Fruit fly (Drosophila melanogaster) whole organism, embryonic: Measurements from ENCODE around the gene Hs6st.
A peak's percentile ranks its signal among the peaks of the same experiment; 100 is the strongest.

Experiments used
- Adf1 ChIP-seq: fragments of 200-800 bp; sonication (Bioruptor generic); IDR thresholded peaks from 2 replicates; pipeline ENCODE4 v1.3.6; 2022; ENCODE audit warnings: missing biosample characterization, missing genetic modification characterization
- BtbVII ChIP-seq: fragments of 200-800 bp; sonication (Bioruptor generic); optimal IDR thresholded peaks from 3 replicates; lab custom pipeline; 2017; ENCODE audit warnings: missing biosample characterization, mild to moderate bottlenecking, missing genetic modification characterization
- CG11456 ChIP-seq: fragments of 200-800 bp; sonication (Bioruptor generic); IDR thresholded peaks from 3 replicates; pipeline ENCODE4 v1.3.6; 2022; ENCODE audit warnings: missing biosample characterization, missing genetic modification characterization
- CG13296 ChIP-seq: fragments of 200-800 bp; sonication (Bioruptor generic); optimal IDR thresholded peaks from 3 replicates; lab custom pipeline; 2018; ENCODE audit warnings: missing biosample characterization, mild to moderate bottlenecking, missing genetic modification characterization
- CG14965 ChIP-seq: fragments of 200-800 bp; sonication (Bioruptor generic); optimal IDR thresholded peaks from 2 replicates; lab custom pipeline; 2016; ENCODE audit warnings: missing biosample characterization, missing genetic modification characterization, borderline replicate concordance
- CG15514 ChIP-seq: fragments of 200-800 bp; sonication (Bioruptor generic); optimal IDR thresholded peaks from 3 replicates; lab custom pipeline; 2017; ENCODE audit warnings: missing biosample characterization, missing genetic modification characterization, mild to moderate bottlenecking, moderate library complexity, missing genetic modification reagents
- CG1603 ChIP-seq: fragments of 200-800 bp; sonication (Bioruptor generic); optimal IDR thresholded peaks from 2 replicates; lab custom pipeline; 2019; ENCODE audit warnings: missing biosample characterization, mild to moderate bottlenecking, missing genetic modification characterization, moderate library complexity
- CG1832 ChIP-seq: fragments of 200-800 bp; sonication (Bioruptor generic); optimal IDR thresholded peaks from 2 replicates; lab custom pipeline; 2017; ENCODE audit warnings: missing biosample characterization, mild to moderate bottlenecking, missing genetic modification characterization, inconsistent platforms
- CG2129 ChIP-seq: fragments of 200-800 bp; sonication (Bioruptor generic); IDR thresholded peaks from 2 replicates; pipeline ENCODE4 v1.3.6; 2022; ENCODE audit warnings: missing biosample characterization, missing genetic modification characterization; ENCODE audit not compliant: partially characterized antibody
- CG3065 ChIP-seq: fragments of 200-800 bp; sonication (Bioruptor generic); optimal IDR thresholded peaks from 2 replicates; lab custom pipeline; 2016; ENCODE audit warnings: missing biosample characterization, missing genetic modification characterization
- CG31365 ChIP-seq: fragments of 200-800 bp; sonication (Bioruptor generic); optimal IDR thresholded peaks from 2 replicates; lab custom pipeline; 2018; ENCODE audit warnings: missing biosample characterization, mild to moderate bottlenecking, missing genetic modification characterization
- CG33557 ChIP-seq: fragments of 200-800 bp; sonication (Bioruptor generic); optimal IDR thresholded peaks from 2 replicates; lab custom pipeline; 2019; ENCODE audit warnings: missing biosample characterization, mild to moderate bottlenecking, missing genetic modification characterization, moderate library complexity
- CG3726 ChIP-seq: fragments of 200-800 bp; sonication (Bioruptor generic); IDR thresholded peaks from 3 replicates; pipeline ENCODE4, ENCODE4 v1.3.6; 2022; ENCODE audit warnings: missing biosample characterization, missing genetic modification characterization
- CG5245 ChIP-seq: fragments of 200-800 bp; sonication (Bioruptor generic); optimal IDR thresholded peaks from 3 replicates; lab custom pipeline; 2016; ENCODE audit warnings: missing biosample characterization, missing genetic modification characterization
- CG7357 ChIP-seq: fragments of 200-800 bp; sonication (Bioruptor generic); IDR thresholded peaks from 3 replicates; pipeline ENCODE4 v1.3.6; 2022; ENCODE audit warnings: missing biosample characterization, missing genetic modification characterization
- CG7745 ChIP-seq: fragments of 200-800 bp; sonication (Bioruptor generic); optimal IDR thresholded peaks from 2 replicates; lab custom pipeline; 2018; ENCODE audit warnings: missing biosample characterization, mild to moderate bottlenecking, missing genetic modification characterization, moderate library complexity
- CG8388 ChIP-seq: fragments of 200-800 bp; sonication (Bioruptor generic); optimal IDR thresholded peaks from 2 replicates; lab custom pipeline; 2019; ENCODE audit warnings: missing biosample characterization, mild to moderate bottlenecking, missing genetic modification characterization, moderate library complexity
- CG8478 ChIP-seq: fragments of >200 bp; optimal IDR thresholded peaks from 2 replicates; lab custom pipeline; 2018
- CG8924 ChIP-seq: fragments of 200-800 bp; optimal IDR thresholded peaks from 3 replicates; lab custom pipeline; 2019; ENCODE audit warnings: missing biosample characterization, mild to moderate bottlenecking, missing genetic modification characterization, moderate library complexity
- Camta ChIP-seq: fragments of 200-800 bp; sonication (Bioruptor generic); optimal IDR thresholded peaks from 2 replicates; lab custom pipeline; 2016; ENCODE audit warnings: missing biosample characterization, missing genetic modification characterization
- Deaf1 ChIP-seq: fragments of 200-800 bp; optimal IDR thresholded peaks from 3 replicates; lab custom pipeline; 2019; ENCODE audit warnings: missing biosample characterization, mild to moderate bottlenecking, missing genetic modification characterization, moderate library complexity
- Dll ChIP-seq: fragments of 200-800 bp; sonication (Bioruptor generic); IDR thresholded peaks from 4 replicates; pipeline ENCODE4 v1.3.6; 2022; ENCODE audit warnings: missing biosample characterization, missing genetic modification characterization; ENCODE audit not compliant: partially characterized antibody
- Dp ChIP-seq: fragments of 200-800 bp; sonication (Bioruptor generic); optimal IDR thresholded peaks from 2 replicates; lab custom pipeline; 2018; ENCODE audit warnings: missing biosample characterization, mild to moderate bottlenecking, missing genetic modification characterization, moderate library complexity
- HLHmδ ChIP-seq: fragments of 200-800 bp; sonication (Bioruptor generic); optimal IDR thresholded peaks from 2 replicates; lab custom pipeline; 2018; ENCODE audit warnings: missing biosample characterization, mild to moderate bottlenecking, missing genetic modification characterization, moderate library complexity
- MBD-R2 ChIP-seq: fragments of 200-800 bp; sonication (Bioruptor generic); IDR thresholded peaks from 2 replicates; pipeline ENCODE4 v1.3.6; 2022; ENCODE audit warnings: missing biosample characterization, missing genetic modification characterization
- Med ChIP-seq: fragments of 200-800 bp; sonication (Bioruptor generic); peaks from one replicate; lab custom pipeline; 2016; ENCODE audit warnings: missing biosample characterization, missing genetic modification characterization, mild to moderate bottlenecking, inconsistent platforms, moderate library complexity
- Nf-YA ChIP-seq: fragments of 200-800 bp; sonication (Bioruptor generic); IDR thresholded peaks from 2 replicates; pipeline ENCODE4 v1.3.6; 2022; ENCODE audit warnings: missing biosample characterization, missing genetic modification characterization
- Nf-YB ChIP-seq: fragments of 200-800 bp; sonication (Bioruptor generic); optimal IDR thresholded peaks from 3 replicates; lab custom pipeline; 2019; ENCODE audit warnings: missing biosample characterization, mild to moderate bottlenecking, missing genetic modification characterization, moderate library complexity
- Oli ChIP-seq: fragments of 200-800 bp; sonication (Bioruptor generic); optimal IDR thresholded peaks from 2 replicates; lab custom pipeline; 2018; ENCODE audit warnings: missing biosample characterization, mild to moderate bottlenecking, missing genetic modification characterization, moderate library complexity
- Optix ChIP-seq: fragments of 200-800 bp; sonication (Bioruptor generic); IDR thresholded peaks from 3 replicates; pipeline ENCODE4 v1.3.6; 2022; ENCODE audit warnings: missing biosample characterization, missing genetic modification characterization
- Pdp1 ChIP-seq, 2 experiments: fragments of 200-800 bp; sonication (Bioruptor generic); optimal IDR thresholded peaks; 3 replicates each; lab custom pipeline; 2016; ENCODE audit warnings: missing biosample characterization in 2 of 2, missing genetic modification characterization in 2 of 2, mild to moderate bottlenecking in 1 of 2, moderate library complexity in 1 of 2
- Ssrp ChIP-seq: fragments of 200-800 bp; sonication (Bioruptor generic); optimal IDR thresholded peaks from 2 replicates; lab custom pipeline; 2018; ENCODE audit warnings: missing biosample characterization, mild to moderate bottlenecking, missing genetic modification characterization, moderate library complexity
- TFAM ChIP-seq: fragments of 200-800 bp; sonication (Bioruptor generic); optimal IDR thresholded peaks from 2 replicates; lab custom pipeline; 2017; ENCODE audit warnings: missing biosample characterization, missing genetic modification characterization, inconsistent platforms
- YL-1 ChIP-seq: fragments of 200-800 bp; sonication (Bioruptor generic); optimal IDR thresholded peaks from 3 replicates; lab custom pipeline; 2017; ENCODE audit warnings: missing biosample characterization, mild to moderate bottlenecking, missing genetic modification characterization
- cato ChIP-seq: fragments of 200-800 bp; sonication (Bioruptor generic); optimal IDR thresholded peaks from 2 replicates; lab custom pipeline; 2016; ENCODE audit warnings: missing biosample characterization, missing genetic modification characterization, borderline replicate concordance
- ewg ChIP-seq: fragments of 200-800 bp; sonication (Bioruptor generic); optimal IDR thresholded peaks from 3 replicates; lab custom pipeline; 2017; ENCODE audit warnings: mild to moderate bottlenecking, missing biosample characterization, missing genetic modification reagents, missing genetic modification characterization
- fd102C ChIP-seq: fragments of 200-800 bp; sonication (Bioruptor generic); optimal IDR thresholded peaks from 2 replicates; lab custom pipeline; 2018; ENCODE audit warnings: missing biosample characterization, mild to moderate bottlenecking, missing genetic modification characterization, moderate library complexity
- her ChIP-seq: fragments of 200-800 bp; sonication (Bioruptor generic); optimal IDR thresholded peaks from 2 replicates; lab custom pipeline; 2016; ENCODE audit warnings: missing biosample characterization, missing genetic modification characterization
- hkb ChIP-seq, 2 experiments: fragments of 200-800 bp in 1 of 2; fragments of >200 bp in 1 of 2; sonication (Bioruptor generic) in 1 of 2; IDR thresholded peaks in 1 of 2; optimal IDR thresholded peaks in 1 of 2; 2 replicates each; pipeline versions ENCODE4 v1.3.6 to Lab custom; 2017 to 2022; ENCODE audit warnings: missing biosample characterization in 1 of 2, missing genetic modification characterization in 1 of 2
- jing ChIP-seq: fragments of 200-800 bp; sonication (Bioruptor generic); optimal IDR thresholded peaks from 2 replicates; lab custom pipeline; 2018; ENCODE audit warnings: missing biosample characterization, mild to moderate bottlenecking, missing genetic modification characterization
- pb ChIP-seq: fragments of 200-800 bp; sonication (Bioruptor generic); optimal IDR thresholded peaks from 3 replicates; lab custom pipeline; 2016; ENCODE audit warnings: missing biosample characterization, missing genetic modification characterization
- pum ChIP-seq: fragments of 200-800 bp; sonication (Bioruptor generic); optimal IDR thresholded peaks from 2 replicates; lab custom pipeline; 2016; ENCODE audit warnings: missing biosample characterization, missing genetic modification characterization
- scrt ChIP-seq: fragments of 200-800 bp; sonication (Bioruptor generic); optimal IDR thresholded peaks from 2 replicates; lab custom pipeline; 2018; ENCODE audit warnings: missing biosample characterization, mild to moderate bottlenecking, missing genetic modification characterization, moderate library complexity
- seq ChIP-seq: fragments of 200-800 bp; sonication (Bioruptor generic); IDR thresholded peaks from 2 replicates; pipeline ENCODE4 v1.3.6; 2022; ENCODE audit warnings: missing biosample characterization, missing genetic modification characterization
- sna ChIP-seq: fragments of 200-800 bp; sonication (Bioruptor generic); IDR thresholded peaks from 2 replicates; pipeline ENCODE4 v1.3.6; 2022; ENCODE audit warnings: missing biosample characterization, missing genetic modification characterization; ENCODE audit not compliant: partially characterized antibody
- sug ChIP-seq: fragments of 200-800 bp; optimal IDR thresholded peaks from 2 replicates; lab custom pipeline; 2019; ENCODE audit warnings: missing biosample characterization, mild to moderate bottlenecking, missing genetic modification characterization, moderate library complexity
- tx ChIP-seq: fragments of 200-800 bp; sonication (Bioruptor generic); optimal IDR thresholded peaks from 2 replicates; lab custom pipeline; 2016; ENCODE audit warnings: missing biosample characterization, missing genetic modification characterization
- usp ChIP-seq: fragments of >200 bp; optimal IDR thresholded peaks from 2 replicates; lab custom pipeline; 2017; ENCODE audit warnings: missing biosample characterization, missing genetic modification characterization
- wdn ChIP-seq: fragments of 200-800 bp; sonication (Bioruptor generic); IDR thresholded peaks from 2 replicates; pipeline ENCODE4 v1.3.6; 2022; ENCODE audit warnings: missing biosample characterization, missing genetic modification characterization

Hs6st gene

DNA sequence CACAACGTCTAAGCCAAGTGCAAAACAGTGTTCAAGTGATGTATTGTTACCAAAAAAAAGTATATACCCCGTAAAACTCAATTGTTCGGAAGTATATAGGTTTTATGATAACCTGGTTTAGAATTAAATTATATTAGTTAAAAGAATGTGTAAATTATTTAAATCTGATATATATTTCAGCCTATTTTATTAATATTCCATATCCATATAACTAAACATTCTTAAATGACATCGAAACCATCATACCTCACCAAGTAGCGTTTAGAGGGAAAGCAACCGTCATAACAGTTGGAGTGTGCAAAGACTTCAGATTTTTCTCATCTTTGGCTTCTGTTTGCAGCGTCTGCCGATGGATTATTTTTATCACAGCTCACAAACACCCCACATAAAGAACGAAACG, 8.8 kb downstream of the Hs6st start (continued):
- TF ChIP-seq usp (GFP tag; lab: Kevin White, UChicago) (no peak), CG7745 (tag; lab: Kevin White, UChicago) (peak; percentile 62), CG2129 (GFP tag; lab: Robert Waterston, UW) (no peak), YL-1 (GFP tag; lab: Kevin White, UChicago) (no peak), Dll (GFP tag; lab: Robert Waterston, UW) (no peak), CG5245 (GFP tag; lab: Kevin White, UChicago) (peak; percentile 67), CG3726 (peak; percentile 47; the same call in 1 of the 3 replicates), Optix (GFP tag; lab: Robert Waterston, UW) (no peak; the same call in 2 of the 3 replicates), ewg (GFP tag; lab: Kevin White, UChicago) (peak; percentile 59), cato (peak; percentile 11), scrt (GFP tag; lab: Kevin White, UChicago) (peak; percentile 57), TFAM (GFP tag; lab: Kevin White, UChicago) (no peak), CG7357 (GFP tag; lab: Robert Waterston, UW) (peak; percentile 50; the same call in 2 of the 3 replicates), CG15514 (GFP tag; lab: Kevin White, UChicago) (peak; percentile 20), BtbVII (peak; percentile 44), hkb (optimal IDR thresholded peaks at IDR 0.05; lab: Kevin White, UChicago) (no peak), hkb (GFP tag; IDR thresholded peaks at IDR 0.05; lab: Robert Waterston, UW) (peak; percentile 84), CG8924 (tag; lab: Kevin White, UChicago) (peak; percentile 90), fd102C (GFP tag; lab: Kevin White, UChicago) (peak; percentile 57), CG3065 (GFP tag; lab: Kevin White, UChicago) (no peak), seq (GFP tag; lab: Robert Waterston, UW) (no peak), CG1603 (peak; percentile 56), Nf-YB (GFP tag; lab: Kevin White, UChicago) (peak; percentile 65), Nf-YA (peak; percentile 61; the same call in 1 of the 2 replicates), CG1832 (GFP tag; lab: Kevin White, UChicago) (no peak), CG11456 (peak; percentile 55; the same call in 1 of the 3 replicates), HLHmδ (GFP tag; lab: Kevin White, UChicago) (no peak), Adf1 (GFP tag; lab: Robert Waterston, UW) (peak; percentile 11; the same call in 1 of the 2 replicates), MBD-R2 (peak; percentile 35; the same call in 1 of the 2 replicates), CG8388 (GFP tag; lab: Kevin White, UChicago) (peak; percentile 88), CG33557 (peak; percentile 77), her (GFP tag; lab: Kevin White, UChicago) (no peak), Med (peak; percentile 55), sug (tag; lab: Kevin White, UChicago) (peak; percentile 69), jing (GFP tag; lab: Kevin White, UChicago) (peak; percentile 29), Deaf1 (peak; percentile 55), tx (GFP tag; lab: Kevin White, UChicago) (no peak), CG31365 (tag; lab: Kevin White, UChicago) (no peak), pum (GFP tag; lab: Kevin White, UChicago) (no peak), wdn (GFP tag; lab: Robert Waterston, UW) (0 out of 2 replicates have a peak, but pooled peaks have one; percentile 34), sna (GFP tag; lab: Robert Waterston, UW) (no peak), Camta (GFP tag; lab: Kevin White, UChicago) (no peak), Dp (GFP tag; lab: Kevin White, UChicago) (no peak), pb (GFP tag; lab: Kevin White, UChicago) (no peak), Ssrp (peak; percentile 89), CG14965 (GFP tag; lab: Kevin White, UChicago) (no peak), Oli (tag; lab: Kevin White, UChicago) (peak; percentile 80), Pdp1 (GFP tag; optimal IDR thresholded peaks at IDR 0.05; lab: Kevin White, UChicago) (peak in 1 of 2 experiments; percentile 26), CG8478 (no peak), CG13296 (GFP tag; lab: Kevin White, UChicago) (peak; percentile 70)
